Fruit fly (Drosophila melanogaster): ENCODE measurements around the gene CG6836.
A peak's percentile ranks its signal among the peaks of the same experiment; 100 is the strongest.

CG6836 gene

dm6 chr3L:18997590-18998283 lies 47.3 kb downstream of the CG6836 start, which contains the start of gene CG18135 (continued):
- TF ChIP-seq jumu (GFP tag; optimal IDR thresholded peaks at IDR 0.05) (no peak), BtbVII (GFP tag; optimal IDR thresholded peaks at IDR 0.05) (peak; percentile 24), tin (GFP tag; optimal IDR thresholded peaks at IDR 0.05) (no peak), crp (GFP tag; optimal IDR thresholded peaks at IDR 0.05) (peak in 1 of 2 experiments; percentile 13)

DNA sequence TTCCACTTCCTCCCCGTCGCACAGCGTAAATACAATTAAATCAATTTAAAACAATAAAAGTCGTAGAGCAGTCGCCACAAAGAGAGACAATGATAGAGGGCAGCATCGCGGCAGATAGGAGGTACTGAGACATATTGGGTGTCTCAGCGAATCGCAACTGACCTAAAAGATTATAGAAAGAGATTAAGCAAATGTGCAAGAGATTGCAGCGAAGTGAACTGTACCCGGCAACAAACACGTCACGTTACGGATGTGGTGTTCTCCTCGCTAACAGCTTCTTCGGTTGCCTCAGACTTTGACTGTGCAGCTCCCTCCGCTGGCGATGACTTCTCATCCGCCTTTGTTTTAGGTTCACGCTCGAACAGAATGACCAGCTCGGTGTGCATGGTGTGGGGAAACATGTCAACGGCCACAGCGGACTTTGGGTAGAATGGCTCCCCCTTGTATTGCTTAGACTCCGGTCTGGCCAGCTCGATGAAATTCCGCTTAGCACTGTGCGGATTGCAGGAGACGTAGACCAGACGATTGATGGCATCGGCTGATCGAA lies 47.9 kb downstream of the CG6836 start:
- TF ChIP-seq Antp (GFP tag; optimal IDR thresholded peaks at IDR 0.05) (no peak), GATAe (GFP tag; conservative IDR thresholded peaks at IDR 0.05) (no peak), wdn (GFP tag; IDR thresholded peaks at IDR 0.05) (no peak), ash1 (GFP tag; optimal IDR thresholded peaks at IDR 0.05) (no peak), CG15514 (GFP tag; optimal IDR thresholded peaks at IDR 0.05) (no peak), nom (GFP tag; optimal IDR thresholded peaks at IDR 0.05) (peak; percentile 19), chm (GFP tag; IDR thresholded peaks at IDR 0.05) (no peak), Dp (GFP tag; optimal IDR thresholded peaks at IDR 0.05) (no peak), Atf-2 (GFP tag; optimal IDR thresholded peaks at IDR 0.05) (no peak), sens (GFP tag) (no peak), hth (optimal IDR thresholded peaks at IDR 0.05) (no peak), CG5245 (GFP tag; optimal IDR thresholded peaks at IDR 0.05) (no peak), knrl (GFP tag; IDR thresholded peaks at IDR 0.05; ENCODE audit: partially characterized antibody) (no peak), Med (GFP tag) (no peak), Sox100B (GFP tag; optimal IDR thresholded peaks at IDR 0.05) (no peak), cwo (GFP tag; optimal IDR thresholded peaks at IDR 0.05) (peak; percentile 25), CG18599 (GFP tag; optimal IDR thresholded peaks at IDR 0.05) (peak; percentile 9), Nf-YA (GFP tag; IDR thresholded peaks at IDR 0.05) (no peak), bbx (GFP tag; IDR thresholded peaks at IDR 0.05; ENCODE audit: partially characterized antibody) (no peak), Drgx (GFP tag; IDR thresholded peaks at IDR 0.05) (0 out of 2 replicates have a peak, but pooled peaks have one; percentile 6), ssp (GFP tag; IDR thresholded peaks at IDR 0.05) (no peak), CG6854 (GFP tag; optimal IDR thresholded peaks at IDR 0.05) (no peak), dan (GFP tag; IDR thresholded peaks at IDR 0.05) (no peak), Fer3 (tag; optimal IDR thresholded peaks at IDR 0.05) (no peak), dimm (GFP tag; IDR thresholded peaks at IDR 0.05) (no peak), bsh (GFP tag; optimal IDR thresholded peaks at IDR 0.05) (no peak), NC2α (GFP tag; optimal IDR thresholded peaks at IDR 0.05) (no peak), nmo (GFP tag; optimal IDR thresholded peaks at IDR 0.05) (no peak), Eip74EF (GFP tag; optimal IDR thresholded peaks at IDR 0.05) (peak in 1 of 2 experiments; percentile 89), slbo (GFP tag; IDR thresholded peaks at IDR 0.05) (no peak), CHES-1-like (GFP tag; optimal IDR thresholded peaks at IDR 0.05) (no peak), ftz-f1 (GFP tag; optimal IDR thresholded peaks at IDR 0.05) (no peak), chinmo (GFP tag; IDR thresholded peaks at IDR 0.05; ENCODE audit: partially characterized antibody) (0 out of 4 replicates have a peak, but pooled peaks have one; percentile 45), CG9932 (GFP tag; IDR thresholded peaks at IDR 0.05) (0 out of 2 replicates have a peak, but pooled peaks have one; percentile 11), CG3407 (GFP tag; optimal IDR thresholded peaks at IDR 0.05) (no peak), CG12391 (tag; optimal IDR thresholded peaks at IDR 0.05) (no peak), pzg (GFP tag; optimal IDR thresholded peaks at IDR 0.05) (no peak), Nf-YC (tag; optimal IDR thresholded peaks at IDR 0.05) (no peak), sug (tag; optimal IDR thresholded peaks at IDR 0.05) (peak; percentile 7), gsb-n (tag; optimal IDR thresholded peaks at IDR 0.05) (no peak), tna (GFP tag; IDR thresholded peaks at IDR 0.05; ENCODE audit: partially characterized antibody) (no peak), ATbp (GFP tag; optimal IDR thresholded peaks at IDR 0.05) (peak; percentile 24)
